Worm (Caenorhabditis elegans) whole organism, L2 larva: ENCODE measurements around the gene T20D4.12.

Source experiments
- ZK546.5 ChIP-seq: sonication (generic microtip); optimal IDR thresholded peaks from 2 replicates; lab custom pipeline; 2017; ENCODE audit warnings: missing biosample characterization, missing genetic modification characterization
- aly-2 ChIP-seq: fragments of 150-350 bp; optimal IDR thresholded peaks from 2 replicates; lab custom pipeline; 2014; ENCODE audit warnings: missing biosample characterization, missing genetic modification characterization
- ama-1 ChIP-seq: fragments of 150-350 bp; optimal IDR thresholded peaks from 2 replicates; lab custom pipeline; 2018; ENCODE audit warnings: inconsistent platforms
- ceh-82 ChIP-seq: fragments of 150-350 bp; optimal IDR thresholded peaks from 2 replicates; lab custom pipeline; 2014; ENCODE audit warnings: missing biosample characterization, missing genetic modification characterization
- dmd-4 ChIP-seq: sonication (generic microtip); optimal IDR thresholded peaks from 2 replicates; lab custom pipeline; 2017; ENCODE audit warnings: missing biosample characterization, missing genetic modification characterization
- lin-13 ChIP-seq: fragments of 150-350 bp; optimal IDR thresholded peaks from 2 replicates; lab custom pipeline; 2014; ENCODE audit warnings: missing biosample characterization, missing genetic modification reagents, missing genetic modification characterization
- mdl-1 ChIP-seq, 2 experiments: fragments of 150-350 bp in 1 of 2; sonication (generic microtip) in 1 of 2; optimal IDR thresholded peaks; 2 replicates each; lab custom pipeline; 2017; ENCODE audit warnings: missing biosample characterization in 2 of 2, missing genetic modification characterization in 2 of 2
- skn-1 ChIP-seq: sonication (generic microtip); optimal IDR thresholded peaks from 2 replicates; lab custom pipeline; 2017; ENCODE audit warnings: missing biosample characterization, missing genetic modification characterization
- snpc-4 ChIP-seq: fragments of 150-350 bp; optimal IDR thresholded peaks from 2 replicates; lab custom pipeline; 2014; ENCODE audit warnings: missing biosample characterization, missing genetic modification characterization
- unc-55 ChIP-seq: fragments of 150-350 bp; sonication (generic microtip); optimal IDR thresholded peaks from 3 replicates; lab custom pipeline; 2014; ENCODE audit warnings: missing biosample characterization, missing genetic modification reagents, missing genetic modification characterization
- ztf-11 ChIP-seq: sonication (generic microtip); optimal IDR thresholded peaks from 2 replicates; lab custom pipeline; 2017; ENCODE audit warnings: missing biosample characterization, missing genetic modification characterization

DNA sequence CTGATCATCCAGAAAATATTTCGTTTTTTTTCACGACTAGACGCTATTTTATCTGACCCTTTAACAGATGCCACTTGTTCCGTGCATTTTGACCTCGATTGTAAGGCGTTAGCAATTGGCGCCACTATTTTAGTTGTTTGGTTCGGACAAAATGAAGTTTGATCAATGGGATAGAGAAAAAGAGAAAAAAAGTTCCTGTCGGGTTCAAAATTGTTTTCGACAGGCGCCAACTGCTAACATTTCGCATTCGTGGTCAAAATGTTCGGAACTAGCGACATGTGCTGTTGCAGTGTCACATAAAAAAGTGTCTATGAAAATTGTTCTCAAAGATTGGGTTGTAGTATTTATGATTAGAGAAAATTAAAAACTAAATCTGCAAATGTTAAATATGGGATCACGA is 49.4 kb upstream of the T20D4.12 start:
- TF ChIP-seq dmd-4 (no peak), ceh-82 (no peak), skn-1 (no peak), mdl-1 (tag; optimal IDR thresholded peaks at IDR 0.05; lab: Kevin White, UChicago) (no peak), unc-55 (no peak), ZK546.5 (tag; lab: Kevin White, UChicago) (no peak), aly-2 (tag; lab: Kevin White, UChicago) (no peak), lin-13 (GFP tag; lab: Kevin White, UChicago) (no peak), snpc-4 (tag; lab: Kevin White, UChicago) (no peak), ztf-11 (no peak), ama-1 (lab: Kevin White, UChicago) (no peak)
